Fruit fly (Drosophila melanogaster): ENCODE results near the gene Cpr72Eb.

DNA sequence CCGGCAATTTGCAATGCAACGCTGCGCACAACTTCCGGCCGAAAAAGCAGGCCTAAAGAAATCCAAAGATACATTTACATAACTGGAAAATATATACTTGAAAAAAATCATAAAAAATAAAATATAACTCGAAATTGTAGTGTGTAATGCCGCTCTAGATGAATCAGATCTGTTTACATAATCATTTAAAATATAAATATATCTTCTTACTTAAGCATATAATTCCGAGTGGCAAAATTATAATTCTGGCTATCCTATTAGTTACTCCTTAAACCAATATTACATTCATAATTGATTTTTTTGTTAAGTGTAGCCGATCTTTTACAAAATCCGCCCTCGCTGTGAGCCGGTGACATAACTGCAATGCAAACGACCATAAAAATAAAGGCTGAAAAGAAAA, 25.2 kb upstream of the Cpr72Eb start:
- no peak for TF ChIP-seq CG8478 (optimal IDR thresholded peaks at IDR 0.05)
- no peak for TF ChIP-seq CTCF (optimal IDR thresholded peaks at IDR 0.05)
